Worm (Caenorhabditis elegans) whole organism, mixed stage, embryonic: ENCODE measurements around the gene F33G12.7.

Source experiments
- nhr-12 ChIP-seq: fragments of 150-350 bp; optimal IDR thresholded peaks from 2 replicates; lab custom pipeline; 2014; ENCODE audit warnings: missing biosample characterization, missing genetic modification characterization
- nhr-237 ChIP-seq: fragments of 150-350 bp; optimal IDR thresholded peaks from 2 replicates; lab custom pipeline; 2014; ENCODE audit warnings: missing biosample characterization, missing genetic modification characterization
- nhr-76 ChIP-seq: sonication (generic microtip); optimal IDR thresholded peaks from 2 replicates; lab custom pipeline; 2017; ENCODE audit warnings: missing biosample characterization, missing genetic modification characterization
- pha-4 ChIP-seq: fragments of 150-350 bp; optimal IDR thresholded peaks from 2 replicates; lab custom pipeline; 2018; ENCODE audit warnings: missing biosample characterization, missing genetic modification reagents, missing genetic modification characterization
- ztf-11 ChIP-seq: fragments of 150-350 bp; optimal IDR thresholded peaks from 2 replicates; lab custom pipeline; 2014; ENCODE audit warnings: missing biosample characterization, missing genetic modification characterization

DNA sequence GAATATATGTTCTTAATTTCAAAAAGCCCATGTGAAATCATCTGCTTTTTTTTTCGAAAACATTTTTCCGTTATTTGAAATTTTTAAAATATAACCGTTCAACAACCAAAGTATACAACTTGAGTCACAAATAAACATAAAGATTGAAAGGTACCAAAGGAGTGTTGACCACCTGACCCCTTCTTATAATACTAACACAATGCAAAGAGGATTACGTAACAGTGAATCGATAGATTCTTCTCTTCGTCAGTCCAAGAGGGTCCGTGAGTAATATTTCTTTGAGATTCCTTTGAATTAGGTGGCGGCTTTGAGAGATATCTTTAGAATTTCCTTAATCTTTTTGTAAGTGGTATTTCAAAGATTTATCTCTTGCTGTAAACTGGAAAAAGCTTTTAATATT is 24.3 kb downstream of the F33G12.7 start:
- TF ChIP-seq pha-4 (tag; lab: Kevin White, UChicago) (no peak), nhr-237 (tag; lab: Kevin White, UChicago) (no peak), nhr-12 (tag; lab: Kevin White, UChicago) (no peak), nhr-76 (no peak), ztf-11 (tag; lab: Kevin White, UChicago) (no peak)
